Fruit fly (Drosophila melanogaster): ENCODE measurements around the gene Fad2.

- TF ChIP-seq pad (GFP tag; optimal IDR thresholded peaks at IDR 0.05) (no peak), ovo (GFP tag; optimal IDR thresholded peaks at IDR 0.05) (no peak), cnc (optimal IDR thresholded peaks at IDR 0.05) (no peak), bab1 (GFP tag; optimal IDR thresholded peaks at IDR 0.05) (no peak)
These were observed 16.9 kb upstream of the Fad2 start for dm6 chr3L:11006433-11006832.

Measured in whole organism, adult.